Fruit fly (Drosophila melanogaster): ENCODE data around the gene CG14985.
A peak's percentile ranks its signal among the peaks of the same experiment; 100 is the strongest.

The CG14985 gene

DNA sequence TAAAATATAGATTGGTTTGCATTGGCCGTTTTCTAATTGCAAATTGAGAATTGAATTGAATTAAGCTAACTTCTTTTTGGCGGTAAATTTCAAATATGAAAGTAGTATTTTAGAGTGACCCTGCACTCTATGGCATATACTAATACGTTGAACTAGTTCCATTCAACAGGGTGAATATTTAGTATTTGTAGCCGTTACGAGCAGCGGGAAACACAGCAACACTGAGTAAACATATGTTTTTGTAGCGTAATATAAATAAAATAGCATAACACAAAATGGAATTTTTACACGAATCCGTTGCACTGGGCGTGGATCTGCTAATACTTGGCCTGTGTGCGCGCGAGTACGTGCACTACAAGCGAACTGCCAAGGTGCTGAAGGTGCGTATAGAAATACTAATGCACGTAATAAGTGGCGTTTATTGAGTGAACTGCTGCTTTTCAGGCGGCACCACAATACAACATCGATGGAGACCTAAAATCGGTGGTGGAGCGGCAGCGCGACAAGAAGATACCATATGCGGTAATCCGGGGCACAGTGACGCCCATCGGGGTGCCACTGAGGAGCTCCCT, 18.1 kb downstream of the CG14985 start, which contains the start of gene Mul1:
TSS of gene Mul1 (plus strand) at position 198 of the 572 bp plus-strand sequence.
- TF ChIP-seq Clk (GFP tag; optimal IDR thresholded peaks at IDR 0.05): no peak
- peak; percentile 15 for TF ChIP-seq CG14711 (tag; optimal IDR thresholded peaks at IDR 0.05)
- TF ChIP-seq cic (GFP tag; optimal IDR thresholded peaks at IDR 0.05): peak; percentile 13
- TF ChIP-seq cnc (optimal IDR thresholded peaks at IDR 0.05): no peak
- peak; percentile 31 for TF ChIP-seq bab1 (GFP tag; optimal IDR thresholded peaks at IDR 0.05)

DNA sequence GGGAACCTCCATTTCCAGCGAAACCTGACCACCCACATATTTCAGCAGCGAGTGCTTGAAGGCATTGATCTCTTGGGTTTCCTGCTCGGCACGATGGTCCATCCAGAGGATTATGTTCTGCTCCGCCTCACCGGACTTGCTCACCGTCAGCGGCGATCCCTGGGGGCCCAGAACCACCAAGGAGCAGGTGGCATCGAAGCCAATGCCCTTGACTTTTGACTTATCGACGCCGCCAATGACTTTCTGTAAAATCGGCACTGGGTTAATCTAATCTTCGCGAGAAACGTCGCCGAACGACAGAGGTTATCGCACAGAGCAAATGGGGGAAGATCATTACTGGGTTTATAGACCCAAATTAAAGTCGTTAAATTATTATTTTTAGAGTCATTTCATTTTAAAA, 21.2 kb downstream of the CG14985 start:
- TF ChIP-seq toe (GFP tag; optimal IDR thresholded peaks at IDR 0.05): no peak
- TF ChIP-seq pad (GFP tag; optimal IDR thresholded peaks at IDR 0.05): no peak
- no peak for TF ChIP-seq Mnt (GFP tag; optimal IDR thresholded peaks at IDR 0.05)
- TF ChIP-seq CG5204 (GFP tag; optimal IDR thresholded peaks at IDR 0.05): no peak
- TF ChIP-seq Clk (GFP tag; optimal IDR thresholded peaks at IDR 0.05): no peak

DNA sequence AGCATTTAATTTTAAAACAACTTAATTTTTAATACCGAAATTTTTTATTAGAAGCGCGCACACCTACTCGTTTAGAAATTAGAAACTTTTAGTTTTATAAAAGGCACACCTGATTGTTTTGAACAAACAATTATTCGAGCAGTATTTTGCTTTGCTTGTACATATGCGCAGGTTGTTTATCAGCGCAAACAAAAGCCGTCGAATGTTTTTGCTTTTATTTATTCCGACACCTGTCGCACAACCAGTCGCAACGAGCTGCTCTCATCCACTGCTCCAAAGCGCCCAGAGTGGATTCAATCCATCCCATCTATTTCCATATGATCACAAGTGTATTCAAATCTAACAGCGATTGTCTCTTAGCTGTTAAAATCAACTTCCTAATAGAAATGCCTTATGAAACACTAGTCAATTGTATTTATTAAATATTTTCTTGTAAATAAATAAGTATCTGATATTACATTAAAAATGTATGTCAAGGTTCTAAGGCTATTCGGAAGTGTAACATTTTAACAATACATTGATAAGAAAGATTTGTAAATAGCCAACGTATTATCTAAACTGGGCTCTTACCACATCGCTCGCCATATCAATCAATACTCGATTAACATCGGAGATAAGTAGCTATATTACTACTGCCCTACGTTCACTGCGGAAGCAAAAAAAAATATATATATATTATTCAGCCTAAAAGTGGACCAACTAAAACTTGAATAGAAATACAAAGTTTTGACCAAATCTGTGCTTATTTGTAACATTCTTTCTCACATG, 22.6 kb downstream of the CG14985 start, which contains the start of gene CG11594:
TSS of gene CG11594 (minus strand) at position 274 of the 768 bp plus-strand sequence.
- TF ChIP-seq CG7045 (GFP tag; optimal IDR thresholded peaks at IDR 0.05) (peak; percentile 46), CG12768 (GFP tag; optimal IDR thresholded peaks at IDR 0.05) (peak; percentile 6), Crg-1 (GFP tag; optimal IDR thresholded peaks at IDR 0.05) (peak; percentile 6), Mnt (GFP tag; optimal IDR thresholded peaks at IDR 0.05) (peak; percentile 34), ovo (GFP tag; optimal IDR thresholded peaks at IDR 0.05) (peak; percentile 42), tj (GFP tag; optimal IDR thresholded peaks at IDR 0.05) (no peak), kay (GFP tag; ENCODE audit: borderline replicate concordance) (peak; percentile 82), CG33017 (tag; optimal IDR thresholded peaks at IDR 0.05) (no peak), CG5204 (GFP tag; optimal IDR thresholded peaks at IDR 0.05) (no peak), CG14711 (tag; optimal IDR thresholded peaks at IDR 0.05) (no peak), CG7101 (tag; optimal IDR thresholded peaks at IDR 0.05) (peak; percentile 10), bab1 (GFP tag; optimal IDR thresholded peaks at IDR 0.05) (no peak), CG11617 (GFP tag; optimal IDR thresholded peaks at IDR 0.05) (no peak), cic (GFP tag; optimal IDR thresholded peaks at IDR 0.05) (peak; percentile 81), toe (GFP tag; optimal IDR thresholded peaks at IDR 0.05) (peak; percentile 11)

DNA sequence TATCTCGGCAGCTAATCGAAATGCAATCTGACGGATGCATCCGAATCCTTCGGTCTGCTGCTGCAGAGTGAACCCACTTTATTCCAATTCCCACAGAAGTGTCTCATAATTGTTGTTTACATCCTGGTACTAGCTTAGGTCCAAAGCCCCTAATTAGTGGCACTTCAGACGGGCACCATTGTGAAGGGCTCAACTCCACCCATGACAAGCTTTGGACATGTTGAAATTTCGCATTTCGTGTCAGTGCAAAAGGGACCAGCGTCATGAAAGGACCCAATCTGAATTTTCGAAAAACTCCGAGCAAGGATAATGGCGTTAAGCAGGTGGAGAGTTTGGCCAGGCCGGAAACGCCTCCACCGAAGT, 23.2 kb downstream of the CG14985 start, which contains the start of gene Gr64a:
TSS of gene Gr64a (plus strand) at position 264 of the 363 bp plus-strand sequence.
- TF ChIP-seq ovo (GFP tag; optimal IDR thresholded peaks at IDR 0.05): no peak
- no peak for TF ChIP-seq CG14711 (tag; optimal IDR thresholded peaks at IDR 0.05)
- TF ChIP-seq Crg-1 (GFP tag; optimal IDR thresholded peaks at IDR 0.05): no peak
- TF ChIP-seq CG1620 (GFP tag; optimal IDR thresholded peaks at IDR 0.05): no peak
- no peak for TF ChIP-seq CG12768 (GFP tag; optimal IDR thresholded peaks at IDR 0.05)
- TF ChIP-seq Mnt (GFP tag; optimal IDR thresholded peaks at IDR 0.05): no peak
- TF ChIP-seq toe (GFP tag; optimal IDR thresholded peaks at IDR 0.05): no peak
- no peak for TF ChIP-seq CG7101 (tag; optimal IDR thresholded peaks at IDR 0.05)
- TF ChIP-seq Clk (GFP tag; optimal IDR thresholded peaks at IDR 0.05): no peak
- no peak for TF ChIP-seq CG11617 (GFP tag; optimal IDR thresholded peaks at IDR 0.05)
- TF ChIP-seq cnc (optimal IDR thresholded peaks at IDR 0.05): no peak
- TF ChIP-seq CG33017 (tag; optimal IDR thresholded peaks at IDR 0.05): no peak
- TF ChIP-seq CG7045 (GFP tag; optimal IDR thresholded peaks at IDR 0.05): no peak

DNA sequence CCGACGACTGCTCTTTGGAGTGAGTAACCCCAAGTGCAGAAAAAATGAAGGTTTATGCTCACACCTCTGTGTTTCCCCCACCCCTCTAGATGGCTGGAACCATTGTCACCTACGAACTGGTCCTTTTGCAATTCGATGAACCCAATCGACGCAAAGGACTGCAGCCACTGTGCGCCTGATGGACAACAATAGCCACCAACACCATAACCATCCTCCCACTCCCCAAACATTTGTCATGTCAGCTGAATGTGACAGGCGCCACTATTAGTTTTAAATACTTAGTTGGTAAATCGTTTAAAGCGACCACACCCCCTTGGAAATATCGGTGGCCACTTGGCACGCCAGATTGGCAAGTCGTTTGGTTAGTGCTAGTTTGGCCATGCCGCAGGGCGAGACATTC, 25.0 kb downstream of the CG14985 start, which contains the start of the genes Gr64b and Gr64c:
TSS of gene Gr64b (plus strand) at position 301 of the 400 bp plus-strand sequence.
TSS of gene Gr64c (plus strand) at position 301 of the 400 bp plus-strand sequence.
- TF ChIP-seq Hr96 (GFP tag; optimal IDR thresholded peaks at IDR 0.05) (no peak), cic (GFP tag; optimal IDR thresholded peaks at IDR 0.05) (no peak), CG11617 (GFP tag; optimal IDR thresholded peaks at IDR 0.05) (no peak), cnc (optimal IDR thresholded peaks at IDR 0.05) (no peak), kay (GFP tag; ENCODE audit: borderline replicate concordance) (no peak), CG33017 (tag; optimal IDR thresholded peaks at IDR 0.05) (no peak)

DNA sequence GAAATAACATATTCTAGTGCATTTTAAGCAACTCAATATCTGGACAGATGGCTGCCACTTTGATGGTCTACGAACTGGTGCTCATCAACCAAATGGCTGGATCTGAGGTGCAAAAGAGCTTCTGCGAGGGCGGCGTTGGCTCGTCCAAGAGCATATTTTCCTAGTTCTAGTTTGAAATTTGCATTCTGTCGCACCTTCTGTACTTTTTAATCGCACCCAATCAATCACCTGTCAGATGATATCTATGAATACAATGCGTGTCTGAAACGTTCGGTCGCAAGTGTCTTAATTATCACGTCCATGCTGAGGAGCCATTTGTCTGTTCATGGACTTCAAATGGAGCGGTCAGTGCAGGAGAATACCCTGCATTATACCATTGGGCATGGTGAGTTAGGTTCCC, 28.5 kb downstream of the CG14985 start, which contains the start of the genes Gr64d and Gr64e:
TSS of gene Gr64d (plus strand) at position 301 of the 400 bp plus-strand sequence.
TSS of gene Gr64e (plus strand) at position 380 of the 400 bp plus-strand sequence.
- TF ChIP-seq Mnt (GFP tag; optimal IDR thresholded peaks at IDR 0.05) (no peak), CG11617 (GFP tag; optimal IDR thresholded peaks at IDR 0.05) (no peak), CG7101 (tag; optimal IDR thresholded peaks at IDR 0.05) (no peak), tj (GFP tag; optimal IDR thresholded peaks at IDR 0.05) (no peak), cnc (optimal IDR thresholded peaks at IDR 0.05) (no peak), CG5204 (GFP tag; optimal IDR thresholded peaks at IDR 0.05) (no peak), CG14711 (tag; optimal IDR thresholded peaks at IDR 0.05) (no peak), cic (GFP tag; optimal IDR thresholded peaks at IDR 0.05) (no peak), Clk (GFP tag; optimal IDR thresholded peaks at IDR 0.05) (no peak), CG33017 (tag; optimal IDR thresholded peaks at IDR 0.05) (no peak), CG1620 (GFP tag; optimal IDR thresholded peaks at IDR 0.05) (no peak), Hr96 (GFP tag; optimal IDR thresholded peaks at IDR 0.05) (no peak), kay (GFP tag; ENCODE audit: borderline replicate concordance) (no peak)

Measured in whole organism, adult.